Fruit fly (Drosophila melanogaster) whole organism, prepupa: ENCODE measurements around the gene CG4768.

Source experiments
- Blimp-1 ChIP-seq: fragments of 200-800 bp; sonication (Bioruptor generic); optimal IDR thresholded peaks from 3 replicates; lab custom pipeline; 2017; ENCODE audit warnings: missing biosample characterization, missing genetic modification characterization, mild to moderate bottlenecking, moderate library complexity, missing genetic modification reagents
- CG10669 ChIP-seq: fragments of 200-800 bp; sonication (Bioruptor generic); optimal IDR thresholded peaks from 3 replicates; lab custom pipeline; 2018; ENCODE audit warnings: missing biosample characterization, mild to moderate bottlenecking, missing genetic modification characterization, moderate library complexity
- CG11294 ChIP-seq: fragments of 200-800 bp; sonication (Bioruptor generic); IDR thresholded peaks from 2 replicates; pipeline ENCODE4 v1.3.6; 2022; ENCODE audit warnings: missing biosample characterization, missing genetic modification characterization
- CG11762 ChIP-seq: fragments of 200-800 bp; sonication (Bioruptor generic); optimal IDR thresholded peaks from 3 replicates; lab custom pipeline; 2016; ENCODE audit warnings: missing biosample characterization, missing genetic modification characterization; ENCODE audit not compliant: insufficient read depth
- CG11902 ChIP-seq: fragments of 200-800 bp; sonication (Bioruptor generic); optimal IDR thresholded peaks from 3 replicates; lab custom pipeline; 2016; ENCODE audit warnings: missing biosample characterization, missing genetic modification characterization
- CG15336 ChIP-seq: fragments of 200-800 bp; sonication (Bioruptor generic); IDR thresholded peaks from 2 replicates; pipeline ENCODE4 v1.3.6; 2022; ENCODE audit warnings: missing biosample characterization, missing genetic modification characterization
- CG1621 ChIP-seq: fragments of 200-800 bp; sonication (Bioruptor generic); optimal IDR thresholded peaks from 3 replicates; lab custom pipeline; 2018; ENCODE audit warnings: missing biosample characterization, mild to moderate bottlenecking, missing genetic modification characterization
- CG16779 ChIP-seq: fragments of 200-800 bp; sonication (Bioruptor generic); optimal IDR thresholded peaks from 3 replicates; lab custom pipeline; 2017; ENCODE audit warnings: missing biosample characterization, mild to moderate bottlenecking, missing genetic modification characterization
- CG3032 ChIP-seq: fragments of 200-800 bp; optimal IDR thresholded peaks from 2 replicates; lab custom pipeline; 2019; ENCODE audit warnings: missing biosample characterization, mild to moderate bottlenecking, missing genetic modification characterization, moderate library complexity
- CG32006 ChIP-seq: fragments of 200-800 bp; sonication (Bioruptor generic); optimal IDR thresholded peaks from 3 replicates; lab custom pipeline; 2017; ENCODE audit warnings: missing biosample characterization, mild to moderate bottlenecking, missing genetic modification characterization
- CG4318 ChIP-seq: fragments of 200-800 bp; sonication (Bioruptor generic); optimal IDR thresholded peaks from 3 replicates; lab custom pipeline; 2017; ENCODE audit warnings: missing biosample characterization, mild to moderate bottlenecking, missing genetic modification characterization
- CG6163 ChIP-seq: fragments of 200-800 bp; sonication (Bioruptor generic); IDR thresholded peaks from 3 replicates; pipeline ENCODE4 v1.3.6; 2022; ENCODE audit warnings: missing biosample characterization, missing genetic modification characterization
- CG6276 ChIP-seq: fragments of 200-800 bp; sonication (Bioruptor generic); optimal IDR thresholded peaks from 2 replicates; lab custom pipeline; 2017; ENCODE audit warnings: missing biosample characterization, mild to moderate bottlenecking, missing genetic modification characterization
- CG6792 ChIP-seq: fragments of 200-800 bp; sonication (Bioruptor generic); optimal IDR thresholded peaks from 3 replicates; lab custom pipeline; 2016; ENCODE audit warnings: missing biosample characterization, missing genetic modification characterization
- CG6808 ChIP-seq: fragments of 200-800 bp; sonication (Bioruptor generic); optimal IDR thresholded peaks from 3 replicates; lab custom pipeline; 2017; ENCODE audit warnings: missing biosample characterization, missing genetic modification characterization, mild to moderate bottlenecking, moderate library complexity, missing genetic modification reagents
- CG6854 ChIP-seq: fragments of 200-800 bp; sonication (Bioruptor generic); optimal IDR thresholded peaks from 2 replicates; lab custom pipeline; 2017; ENCODE audit warnings: missing biosample characterization, mild to moderate bottlenecking, missing genetic modification characterization
- CG8319 ChIP-seq: fragments of 200-800 bp; sonication (Bioruptor generic); optimal IDR thresholded peaks from 3 replicates; lab custom pipeline; 2016; ENCODE audit warnings: missing biosample characterization, missing genetic modification characterization
- CG9139 ChIP-seq: fragments of 200-800 bp; sonication (Bioruptor generic); optimal IDR thresholded peaks from 3 replicates; lab custom pipeline; 2017; ENCODE audit warnings: missing biosample characterization, mild to moderate bottlenecking, missing genetic modification characterization
- Eip75B ChIP-seq: fragments of 200-800 bp; sonication (Bioruptor generic); optimal IDR thresholded peaks from 3 replicates; lab custom pipeline; 2016; ENCODE audit warnings: missing biosample characterization, missing genetic modification characterization
- Eip78C ChIP-seq: fragments of 200-800 bp; sonication (Bioruptor generic); peaks from one replicate; lab custom pipeline; 2016; ENCODE audit warnings: missing biosample characterization, missing genetic modification characterization
- Ets21C ChIP-seq: fragments of 200-800 bp; sonication (Bioruptor generic); optimal IDR thresholded peaks from 3 replicates; lab custom pipeline; 2016; ENCODE audit warnings: missing biosample characterization, missing genetic modification characterization
- Ets96B ChIP-seq: fragments of 200-800 bp; optimal IDR thresholded peaks from 2 replicates; lab custom pipeline; 2019; ENCODE audit warnings: missing biosample characterization, mild to moderate bottlenecking, missing genetic modification characterization, moderate library complexity
- Hr39 ChIP-seq: fragments of 200-800 bp; sonication (Bioruptor generic); optimal IDR thresholded peaks from 2 replicates; lab custom pipeline; 2016; ENCODE audit warnings: missing biosample characterization, missing genetic modification characterization
- Hr4 ChIP-seq: fragments of 200-800 bp; sonication (Bioruptor generic); optimal IDR thresholded peaks from 3 replicates; lab custom pipeline; 2016; ENCODE audit warnings: missing biosample characterization, missing genetic modification characterization
- Sox102F ChIP-seq: fragments of 200-800 bp; sonication (Bioruptor generic); optimal IDR thresholded peaks from 2 replicates; lab custom pipeline; 2016; ENCODE audit warnings: missing biosample characterization, mild to moderate bottlenecking, missing genetic modification characterization
- Sox14 ChIP-seq: fragments of 200-800 bp; sonication (Bioruptor generic); optimal IDR thresholded peaks from 3 replicates; lab custom pipeline; 2016; ENCODE audit warnings: missing biosample characterization, missing genetic modification characterization
- Sox15 ChIP-seq: fragments of 200-800 bp; sonication (Bioruptor generic); optimal IDR thresholded peaks from 3 replicates; lab custom pipeline; 2016; ENCODE audit warnings: missing biosample characterization, missing genetic modification characterization
- achi ChIP-seq: fragments of 200-800 bp; sonication (Bioruptor generic); optimal IDR thresholded peaks from 3 replicates; lab custom pipeline; 2016; ENCODE audit warnings: missing biosample characterization, missing genetic modification characterization
- cyc ChIP-seq: fragments of 200-800 bp; sonication (Bioruptor generic); optimal IDR thresholded peaks from 3 replicates; lab custom pipeline; 2016; ENCODE audit warnings: missing biosample characterization, missing genetic modification characterization
- dac ChIP-seq: fragments of 200-800 bp; sonication (Bioruptor generic); optimal IDR thresholded peaks from 2 replicates; lab custom pipeline; 2017; ENCODE audit warnings: missing biosample characterization, mild to moderate bottlenecking, missing genetic modification characterization
- dsx ChIP-seq: fragments of 200-800 bp; optimal IDR thresholded peaks from 3 replicates; lab custom pipeline; 2019; ENCODE audit warnings: missing biosample characterization, mild to moderate bottlenecking, missing genetic modification characterization, moderate library complexity; ENCODE audit not compliant: poor library complexity, severe bottlenecking
- eg ChIP-seq: fragments of 200-800 bp; sonication (Bioruptor generic); IDR thresholded peaks from 3 replicates; pipeline ENCODE4 v1.3.6; 2022; ENCODE audit warnings: missing biosample characterization, missing genetic modification characterization
- fd59A ChIP-seq: fragments of 200-800 bp; sonication (Bioruptor generic); optimal IDR thresholded peaks from 2 replicates; lab custom pipeline; 2017; ENCODE audit warnings: missing biosample characterization, mild to moderate bottlenecking, missing genetic modification characterization, missing genetic modification reagents
- lz ChIP-seq: fragments of 200-800 bp; sonication (Bioruptor generic); optimal IDR thresholded peaks from 3 replicates; lab custom pipeline; 2016; ENCODE audit warnings: missing biosample characterization, missing genetic modification characterization
- net ChIP-seq: fragments of 200-800 bp; sonication (Bioruptor generic); optimal IDR thresholded peaks from 3 replicates; lab custom pipeline; 2016; ENCODE audit warnings: missing biosample characterization, missing genetic modification characterization
- pdm3 ChIP-seq: fragments of 200-800 bp; sonication (Bioruptor generic); optimal IDR thresholded peaks from 3 replicates; lab custom pipeline; 2016; ENCODE audit warnings: missing biosample characterization, missing genetic modification characterization
- salr ChIP-seq, 2 experiments: fragments of 200-800 bp; sonication (Bioruptor generic); optimal IDR thresholded peaks; 3 replicates each; lab custom pipeline; 2016 to 2018; ENCODE audit warnings: missing biosample characterization in 2 of 2, missing genetic modification characterization in 2 of 2, mild to moderate bottlenecking in 1 of 2
- ss ChIP-seq, 2 experiments: fragments of 200-800 bp; sonication (Bioruptor generic); optimal IDR thresholded peaks; 2 replicates in 1 of 2; 3 replicates in 1 of 2; lab custom pipeline; 2017 to 2018; ENCODE audit warnings: mild to moderate bottlenecking in 2 of 2, missing biosample characterization in 2 of 2, missing genetic modification characterization in 2 of 2, moderate library complexity in 1 of 2
- svp ChIP-seq: fragments of 200-800 bp; sonication (Bioruptor generic); peaks from one replicate; lab custom pipeline; 2016; ENCODE audit warnings: missing biosample characterization, missing genetic modification characterization
- topi ChIP-seq: fragments of 200-800 bp; sonication (Bioruptor generic); optimal IDR thresholded peaks from 3 replicates; lab custom pipeline; 2016; ENCODE audit warnings: missing biosample characterization, missing genetic modification characterization
- vri ChIP-seq: fragments of 200-800 bp; sonication (Bioruptor generic); optimal IDR thresholded peaks from 3 replicates; lab custom pipeline; 2016; ENCODE audit warnings: missing biosample characterization, mild to moderate bottlenecking, missing genetic modification characterization

CG4768 gene

dm6 chrX:16765809-16766208, 26.1 kb upstream of the CG4768 start (continued):
- TF ChIP-seq topi (GFP tag; lab: Kevin White, UChicago) (peak; percentile 1), salr (GFP tag; optimal IDR thresholded peaks at IDR 0.05; lab: Kevin White, UChicago) (no peak), CG3032 (tag; lab: Kevin White, UChicago) (peak; percentile 37), Hr39 (no peak), CG32006 (GFP tag; lab: Kevin White, UChicago) (peak; percentile 55), CG4318 (no peak), svp (GFP tag; lab: Kevin White, UChicago) (no peak), pdm3 (peak; percentile 50), CG1621 (tag; lab: Kevin White, UChicago) (no peak), net (no peak), Ets21C (GFP tag; lab: Kevin White, UChicago) (no peak), CG11294 (no peak), CG6854 (GFP tag; lab: Kevin White, UChicago) (no peak)
- TF ChIP-seq, all 60 proteins: peak for 26

- TF ChIP-seq ss (GFP tag; optimal IDR thresholded peaks at IDR 0.05; lab: Kevin White, UChicago) = peak in 1 of 2 experiments; percentile 33
- no peak for TF ChIP-seq CG6276
- TF ChIP-seq CG15336 (GFP tag; lab: Robert Waterston, UW) = 0 out of 2 replicates have a peak, but pooled peaks have one; percentile 26
- TF ChIP-seq Eip78C = peak; percentile 39
- 0 out of 3 replicates have a peak, but pooled peaks have one; percentile 16 for TF ChIP-seq CG6163
- TF ChIP-seq CG6792 (GFP tag; lab: Kevin White, UChicago) = no peak
- TF ChIP-seq eg (GFP tag; lab: Robert Waterston, UW) = 0 out of 3 replicates have a peak, but pooled peaks have one; percentile 9
- no peak for TF ChIP-seq Sox14 (GFP tag; lab: Kevin White, UChicago)
- TF ChIP-seq CG9139 = no peak
- TF ChIP-seq cyc (GFP tag; lab: Kevin White, UChicago) = no peak
- TF ChIP-seq svp (GFP tag; lab: Kevin White, UChicago) = peak; percentile 45
- no peak for TF ChIP-seq CG32006 (GFP tag; lab: Kevin White, UChicago)
- TF ChIP-seq CG10669 (GFP tag; lab: Kevin White, UChicago) = no peak
Observed at dm6 chrX:16766868-16767431, 25.0 kb upstream of the CG4768 start.

dm6 chrX:16768770-16769169, 23.1 kb upstream of the CG4768 start:
- TF ChIP-seq CG15336 (GFP tag; lab: Robert Waterston, UW) (no peak), CG11902 (GFP tag; lab: Kevin White, UChicago) (no peak), Eip78C (peak; percentile 54), Blimp-1 (GFP tag; lab: Kevin White, UChicago) (no peak), Ets96B (tag; lab: Kevin White, UChicago) (no peak), CG32006 (GFP tag; lab: Kevin White, UChicago) (peak; percentile 39), dac (GFP tag; lab: Kevin White, UChicago) (no peak)

dm6 chrX:16772882-16773827, 18.8 kb upstream of the CG4768 start:
- TF ChIP-seq eg (GFP tag; lab: Robert Waterston, UW) = peak; percentile 86
- TF ChIP-seq dsx (GFP tag; lab: Kevin White, UChicago) = peak; percentile 63
- peak; percentile 65 for TF ChIP-seq Eip75B (GFP tag; lab: Kevin White, UChicago)
- peak; percentile 33 for TF ChIP-seq achi (GFP tag; lab: Kevin White, UChicago)
- TF ChIP-seq net = peak; percentile 35
- TF ChIP-seq CG6276 = peak; percentile 35
- no peak for TF ChIP-seq Blimp-1 (GFP tag; lab: Kevin White, UChicago)
- TF ChIP-seq CG6808 = peak; percentile 69
- TF ChIP-seq Sox14 (GFP tag; lab: Kevin White, UChicago) = peak; percentile 27
- TF ChIP-seq CG16779 (tag; lab: Kevin White, UChicago) = no peak
- no peak for TF ChIP-seq Sox15 (GFP tag; lab: Kevin White, UChicago)
- TF ChIP-seq CG15336 (GFP tag; lab: Robert Waterston, UW) = peak; percentile 83
- no peak for TF ChIP-seq vri (GFP tag; lab: Kevin White, UChicago)
- TF ChIP-seq lz (GFP tag; lab: Kevin White, UChicago) = peak; percentile 21
- TF ChIP-seq CG8319 (GFP tag; lab: Kevin White, UChicago) = peak; percentile 48
- TF ChIP-seq Hr4 (GFP tag; lab: Kevin White, UChicago) = peak; percentile 65
- TF ChIP-seq CG11762 = peak; percentile 58
- peak; percentile 25 for TF ChIP-seq Hr39
- peak; percentile 0 for TF ChIP-seq fd59A
- TF ChIP-seq CG6163 = peak; percentile 92
- peak; percentile 27 for TF ChIP-seq CG32006 (GFP tag; lab: Kevin White, UChicago)
- peak; percentile 6 for TF ChIP-seq Sox102F (GFP tag; lab: Kevin White, UChicago)
